Worm (Caenorhabditis elegans) whole organism, early embryonic: ENCODE measurements around the gene fbxc-30.

Experiments used
- ama-1 ChIP-seq: fragments of 150-350 bp; optimal IDR thresholded peaks from 2 replicates; lab custom pipeline; 2014
- hmbx-1 ChIP-seq: sonication (generic microtip); optimal IDR thresholded peaks from 2 replicates; lab custom pipeline; 2016; ENCODE audit warnings: mild to moderate bottlenecking, missing genetic modification characterization, missing compliant biosample characterization
- tbx-37 ChIP-seq: fragments of 200-800 bp; sonication (Bioruptor generic); conservative IDR thresholded peaks from 2 replicates; pipeline ENCODE4 v1.3.6; 2022; ENCODE audit warnings: missing genetic modification reagents, missing genetic modification characterization, missing compliant biosample characterization

- TF ChIP-seq hmbx-1 (tag; lab: Kevin White, UChicago) (no peak), ama-1 (lab: Kevin White, UChicago) (no peak), tbx-37 (GFP tag; lab: Robert Waterston, UW) (no peak)
These were observed 41.7 kb upstream of the fbxc-30 start for ce11 chrII:875739-876138.
